Worm (Caenorhabditis elegans): Measurements from ENCODE around the gene snpc-3.4.

DNA sequence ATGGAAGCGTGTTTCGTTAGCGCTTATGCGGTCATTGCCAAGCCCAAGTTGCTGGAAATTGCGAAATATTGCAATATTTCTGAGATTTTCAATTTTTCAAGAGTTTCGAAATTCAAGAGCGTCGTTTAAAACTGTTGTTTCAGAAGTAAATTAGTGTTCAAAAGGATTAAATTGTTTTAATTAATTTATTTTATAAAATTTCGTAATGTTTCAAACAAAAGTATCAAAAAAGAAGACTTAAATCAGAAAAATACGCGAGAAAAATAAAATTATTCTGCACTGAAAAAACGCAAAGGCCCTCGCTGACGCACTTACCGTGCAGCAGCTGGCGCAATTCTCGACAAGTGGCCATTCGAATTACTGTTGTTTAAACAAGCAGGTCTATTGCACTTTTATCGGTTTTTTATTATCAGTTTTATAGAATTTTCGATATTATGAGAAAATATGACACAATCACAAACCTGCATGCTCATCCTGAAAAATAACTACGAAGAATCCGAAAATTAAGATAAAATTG is 15.7 kb upstream of the snpc-3.4 start, which contains the start of gene tif-1A:
- no peak for TF ChIP-seq unc-62 (GFP tag; optimal IDR thresholded peaks at IDR 0.05)
- TF ChIP-seq pha-4 (tag; optimal IDR thresholded peaks at IDR 0.05), result peak; percentile 83
- no peak for TF ChIP-seq nhr-12 (tag; optimal IDR thresholded peaks at IDR 0.05)
- TF ChIP-seq elt-3 (tag; optimal IDR thresholded peaks at IDR 0.05), result no peak
- TF ChIP-seq ces-1 (GFP tag; optimal IDR thresholded peaks at IDR 0.05), result peak; percentile 63
- no peak for TF ChIP-seq sem-2 (GFP tag; optimal IDR thresholded peaks at IDR 0.05)
- no peak for TF ChIP-seq blmp-1 (tag; optimal IDR thresholded peaks at IDR 0.05)
- no peak for TF ChIP-seq nhr-28 (tag; optimal IDR thresholded peaks at IDR 0.05)
- peak; percentile 89 for TF ChIP-seq lin-13 (tag; optimal IDR thresholded peaks at IDR 0.05)
- TF ChIP-seq elt-1 (tag; optimal IDR thresholded peaks at IDR 0.05; ENCODE audit: borderline replicate concordance, insufficient read depth), result no peak
- no peak for TF ChIP-seq nhr-76 (tag; optimal IDR thresholded peaks at IDR 0.05)
- no peak for TF ChIP-seq unc-39 (tag; optimal IDR thresholded peaks at IDR 0.05)
- no peak for TF ChIP-seq ztf-11 (tag; optimal IDR thresholded peaks at IDR 0.05)

All from whole organism, mixed stage, embryonic.